Fruit fly (Drosophila melanogaster) Kc167 (cell line): ENCODE results near the gene CG43167.

Experiments
- Myc ChIP-seq: fragments of >200 bp; optimal IDR thresholded peaks from 2 replicates; lab custom pipeline; 2017; ENCODE audit warnings: missing external identifiers
- h ChIP-seq: fragments of >200 bp; optimal IDR thresholded peaks from 3 replicates; lab custom pipeline; 2018; ENCODE audit warnings: missing external identifiers
- psq ChIP-seq: fragments of >200 bp; optimal IDR thresholded peaks from 2 replicates; lab custom pipeline; 2017; ENCODE audit warnings: missing external identifiers

DNA sequence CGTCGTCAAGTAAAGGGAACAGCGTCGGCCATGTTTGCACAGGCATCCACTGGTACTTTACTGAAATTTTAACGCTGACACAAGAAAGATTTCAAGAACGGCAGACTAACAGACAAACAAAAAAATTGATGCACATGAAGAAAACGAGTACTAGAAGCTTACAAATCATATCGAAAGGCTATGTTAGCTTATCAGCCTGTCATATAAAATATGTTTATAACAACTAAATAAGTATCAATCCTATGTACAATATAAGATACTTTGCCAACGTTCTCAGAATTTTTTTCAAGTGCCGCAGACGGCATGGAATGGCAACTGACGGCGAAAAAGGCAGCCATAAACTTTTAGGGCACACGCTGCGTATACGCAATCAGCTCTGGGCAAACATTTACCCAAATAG lies 44.6 kb downstream of the CG43167 start:
- TF ChIP-seq h (lab: Kevin White, UChicago) (no peak), Myc (no peak), psq (no peak)
